Worm (Caenorhabditis elegans) whole organism, dauer: ENCODE measurements around the gene hgap-2.

Source experiments
- unc-62 ChIP-seq: sonication (generic microtip); optimal IDR thresholded peaks from 2 replicates; lab custom pipeline; 2017; ENCODE audit warnings: missing biosample characterization, missing genetic modification reagents, missing genetic modification characterization

hgap-2 gene

DNA sequence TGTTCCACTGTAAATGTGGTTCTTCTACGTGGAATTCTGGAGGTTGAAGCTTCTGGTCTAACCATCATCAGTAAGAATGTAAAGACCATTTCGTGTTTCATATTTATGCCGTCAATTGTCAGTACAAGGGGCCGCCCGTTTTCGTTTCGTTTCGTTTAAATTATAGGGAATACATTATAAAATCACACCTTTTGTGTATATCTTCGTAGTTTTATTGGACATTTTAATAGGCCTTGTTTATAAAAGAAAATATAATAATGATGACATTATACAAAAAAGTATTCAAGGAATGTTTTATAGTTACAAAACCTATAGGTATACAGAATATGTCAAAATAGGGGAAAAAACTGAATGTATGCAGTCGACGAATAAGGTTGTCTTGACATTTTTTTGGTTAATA, 19.0 kb upstream of the hgap-2 start, which contains the start of gene ceh-7:
Gene ceh-7 (minus strand): TSS at position 101 of the 400 bp plus-strand sequence.
- no peak for TF ChIP-seq unc-62 (GFP tag; lab: Kevin White, UChicago)

DNA sequence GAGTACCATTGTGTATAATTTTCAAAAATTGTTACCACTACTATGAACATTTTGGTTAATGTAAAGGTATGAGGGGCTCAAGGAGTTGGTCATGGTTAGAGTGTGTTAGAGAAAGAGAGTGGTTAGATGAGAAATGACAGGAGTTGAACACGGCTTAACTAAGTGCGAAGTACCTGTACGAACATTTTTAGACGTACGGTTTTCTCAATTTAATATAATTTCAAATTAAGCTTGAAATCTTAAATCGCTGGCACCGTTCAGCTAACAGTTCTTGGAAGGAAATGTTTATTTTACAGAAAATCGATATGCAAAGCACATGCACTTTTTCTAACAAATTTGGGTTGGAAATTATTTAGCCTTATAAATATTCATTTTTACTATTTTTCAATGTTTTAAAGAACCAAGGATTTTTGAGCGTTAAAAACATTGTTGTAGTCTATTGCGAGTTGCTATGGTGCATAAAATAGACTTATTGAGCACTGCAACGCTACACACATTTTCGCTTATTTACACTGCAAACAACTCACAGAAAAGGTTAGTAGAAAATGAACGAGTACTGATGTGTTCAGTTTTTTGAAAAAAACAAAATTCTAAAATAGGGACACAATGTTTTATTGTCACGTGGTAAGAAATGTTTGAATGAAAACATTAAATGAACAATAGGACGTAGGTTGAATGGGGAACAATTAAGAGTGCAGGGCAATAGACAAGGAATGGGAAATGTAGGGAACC, 17.1 kb upstream of the hgap-2 start, which contains the start of gene sphk-1:
Gene sphk-1 (minus strand): TSS at position 51 of the 732 bp plus-strand sequence.
- TF ChIP-seq unc-62 (GFP tag; lab: Kevin White, UChicago): no peak

DNA sequence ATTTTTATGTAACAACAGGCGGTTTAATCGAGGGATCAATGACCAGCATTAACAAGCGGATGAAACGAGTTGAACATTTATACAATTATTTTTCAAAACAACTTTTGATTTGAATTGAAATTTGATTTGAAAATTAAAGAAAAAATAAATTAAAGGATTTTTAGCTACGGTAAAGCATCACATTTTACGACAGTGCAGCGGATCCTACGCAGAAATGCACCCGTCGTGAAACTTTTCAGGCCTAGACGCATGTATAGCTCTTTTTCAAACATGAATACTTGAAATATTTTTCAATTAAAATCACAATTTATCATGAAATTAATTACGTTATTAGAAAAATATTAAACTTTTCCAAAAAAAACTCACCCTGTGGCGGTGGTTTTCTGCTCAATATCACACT, 16.3 kb upstream of the hgap-2 start:
- TF ChIP-seq unc-62 (GFP tag; lab: Kevin White, UChicago): no peak

DNA sequence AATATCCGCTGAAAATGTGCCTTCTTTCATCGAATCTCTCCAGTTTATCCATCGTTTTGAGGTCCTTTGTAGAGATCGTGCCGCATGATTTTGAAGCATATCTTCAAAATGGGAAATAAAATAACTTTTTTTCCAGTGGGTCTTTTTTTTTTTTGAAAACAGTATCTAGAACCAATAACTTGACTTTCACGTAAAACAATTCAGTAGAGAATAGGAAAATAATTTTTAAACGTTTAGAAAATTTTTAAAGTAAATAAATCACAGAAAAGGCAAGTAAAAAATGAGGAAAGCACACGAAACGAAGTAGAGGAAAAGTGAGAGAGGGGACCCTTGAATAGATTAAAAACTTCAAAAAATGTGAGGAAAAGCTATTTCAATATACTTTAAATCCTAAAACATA, 14.1 kb upstream of the hgap-2 start, which contains the start of gene chdh-1:
Gene chdh-1 (minus strand): TSS at position 101 of the 400 bp plus-strand sequence.
- no peak for TF ChIP-seq unc-62 (GFP tag; lab: Kevin White, UChicago)

DNA sequence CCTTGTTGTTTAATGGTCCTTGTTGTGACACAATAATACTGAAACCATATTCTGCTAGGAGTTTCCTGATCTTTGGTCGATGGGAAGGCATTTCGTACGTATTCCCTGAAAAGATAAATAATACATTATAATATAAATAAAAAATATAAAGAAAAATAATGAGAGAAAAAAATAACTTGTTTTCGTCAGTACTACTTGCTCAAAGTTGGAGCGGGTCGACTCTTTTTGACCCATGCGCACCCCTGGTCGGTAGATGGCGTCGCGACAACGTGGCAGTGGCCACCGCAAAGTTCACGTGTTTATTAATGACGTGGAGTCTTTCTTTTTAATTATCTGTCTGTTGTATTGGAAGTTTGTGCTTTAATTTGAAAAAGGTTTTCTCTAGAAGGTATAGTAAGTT, 11.1 kb upstream of the hgap-2 start, which contains the start of gene C34C6.10:
Gene C34C6.10 (minus strand): TSS at position 101 of the 400 bp plus-strand sequence.
- no peak for TF ChIP-seq unc-62 (GFP tag; lab: Kevin White, UChicago)

DNA sequence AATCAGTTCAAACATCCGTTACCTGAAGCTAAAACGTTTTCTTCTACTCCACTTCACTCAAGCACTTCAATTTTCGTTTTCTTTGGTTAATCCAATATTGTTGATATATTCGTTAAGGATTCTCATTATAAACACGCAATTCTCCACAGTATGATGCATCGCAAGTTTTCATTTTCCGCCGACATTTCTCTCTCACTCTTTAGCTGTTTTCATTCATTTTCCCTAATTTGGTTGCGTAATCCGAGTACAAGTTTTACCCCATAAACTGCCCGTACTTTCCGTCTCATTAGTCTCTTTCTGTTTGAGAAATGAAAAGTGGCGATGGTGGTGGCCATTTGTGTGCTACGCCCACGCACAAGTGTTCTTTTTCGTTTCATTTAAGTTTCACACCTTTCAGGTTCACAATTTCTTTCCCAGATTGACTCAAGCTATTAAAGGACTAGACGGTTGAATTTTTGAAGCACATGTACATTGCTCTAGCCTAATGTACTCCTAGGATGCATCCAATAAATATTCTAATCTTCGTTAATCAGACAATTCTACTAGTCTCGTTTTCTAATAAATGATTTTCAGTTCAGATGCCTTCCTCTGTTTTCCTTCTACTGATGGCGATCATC, 6.7 kb upstream of the hgap-2 start, which contains the start of gene C34C6.3:
Gene C34C6.3 (plus strand): TSS at position 567 of the 617 bp plus-strand sequence.
- TF ChIP-seq unc-62 (GFP tag; lab: Kevin White, UChicago): no peak

DNA sequence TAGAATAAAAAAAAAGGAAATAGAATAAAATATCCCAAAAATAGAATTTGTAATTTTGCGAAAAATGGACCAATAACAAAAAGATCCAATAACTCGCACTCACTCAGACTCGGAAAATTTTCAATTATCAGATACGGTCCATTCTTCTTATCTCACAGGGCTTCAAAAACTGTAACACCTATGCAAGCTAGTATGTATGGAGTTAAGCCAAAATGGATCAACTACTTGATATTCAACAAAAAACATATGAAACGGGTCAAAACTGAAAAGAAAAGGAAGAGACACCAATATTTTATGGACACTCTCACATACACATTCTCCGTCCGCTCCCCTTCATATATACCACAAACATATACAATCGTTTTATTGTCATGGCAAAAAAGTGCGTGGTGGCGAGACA, 899 bp upstream of the hgap-2 start, which contains the start of gene C34C6.9:
Gene C34C6.9 (plus strand): TSS at position 301 of the 400 bp plus-strand sequence.
- no peak for TF ChIP-seq unc-62 (GFP tag; lab: Kevin White, UChicago)

DNA sequence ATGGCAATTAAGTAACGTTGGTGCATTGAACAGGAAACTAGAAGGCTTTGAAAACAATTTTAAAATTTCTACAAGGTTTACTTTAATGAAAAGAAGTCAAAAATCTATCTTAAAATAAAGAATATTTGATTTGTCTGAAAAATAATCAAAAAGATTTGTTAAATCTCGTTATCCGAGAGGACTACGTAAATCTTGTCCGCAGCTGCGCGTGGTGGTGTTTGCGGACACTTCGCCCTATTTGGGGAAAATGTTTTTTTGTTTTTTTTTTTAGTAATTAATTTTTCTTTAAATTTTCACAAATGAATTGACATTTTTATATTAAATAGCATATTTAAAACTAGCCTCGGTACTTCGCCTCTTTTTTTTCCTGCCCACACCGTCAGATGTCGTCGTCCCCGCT, 791 bp downstream of the hgap-2 start:
- TF ChIP-seq unc-62 (GFP tag; lab: Kevin White, UChicago): no peak

DNA sequence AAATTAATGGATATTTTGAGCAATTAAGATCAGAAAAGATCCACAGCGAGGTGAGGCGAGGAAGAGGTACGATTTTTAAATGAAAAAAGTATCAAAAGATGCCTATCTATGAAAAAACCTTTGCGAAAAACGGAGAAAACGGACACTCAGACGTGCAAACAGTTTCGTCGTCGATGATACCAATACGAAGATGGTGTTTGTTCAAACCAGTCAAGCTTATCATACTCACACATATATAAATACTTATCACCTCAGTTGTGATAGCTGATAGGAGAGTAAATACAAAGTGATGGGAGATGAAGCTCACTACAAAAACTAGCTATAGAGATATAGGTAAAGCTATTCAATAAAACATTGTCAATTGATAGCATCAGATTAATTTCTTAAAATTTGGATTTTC, 4.9 kb downstream of the hgap-2 start:
- no peak for TF ChIP-seq unc-62 (GFP tag; lab: Kevin White, UChicago)

DNA sequence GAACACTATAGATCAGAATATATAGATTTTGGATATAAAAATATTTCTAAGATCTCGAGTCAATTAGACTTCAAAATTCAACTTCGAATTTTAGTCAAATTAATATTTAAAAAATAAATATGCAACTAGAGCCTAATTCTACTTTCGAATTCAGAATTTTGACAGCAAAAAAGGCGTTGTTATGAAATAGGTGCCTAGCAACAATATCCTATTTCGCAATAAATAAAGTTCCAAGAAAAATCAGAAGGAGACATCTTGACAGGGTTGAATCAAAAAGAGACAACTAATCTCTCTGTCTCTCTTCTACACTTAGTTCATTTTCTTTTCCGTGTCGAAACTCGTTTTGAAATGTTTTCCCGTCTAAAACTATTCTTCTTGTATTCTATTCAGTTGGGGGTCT, 9.4 kb downstream of the hgap-2 start:
- no peak for TF ChIP-seq unc-62 (GFP tag; lab: Kevin White, UChicago)

DNA sequence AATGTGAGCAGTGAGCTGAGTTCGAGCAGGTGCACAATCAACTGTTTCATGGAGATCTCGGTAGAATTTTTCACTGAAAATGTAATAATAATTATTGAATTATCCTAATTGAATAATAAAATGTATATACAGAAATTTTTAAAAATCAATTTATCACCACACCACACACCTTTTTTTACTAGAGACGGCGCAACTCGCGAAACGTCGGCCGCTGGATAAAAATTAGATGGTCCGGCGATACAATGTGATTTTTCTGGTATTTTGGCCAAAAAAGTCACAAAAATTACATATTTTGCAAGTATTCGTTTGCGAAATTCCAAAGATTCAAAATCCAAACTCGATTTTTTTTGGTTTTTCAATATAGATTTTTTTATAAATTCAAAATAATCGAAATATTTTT, 13.9 kb downstream of the hgap-2 start:
- TF ChIP-seq unc-62 (GFP tag; lab: Kevin White, UChicago): no peak

DNA sequence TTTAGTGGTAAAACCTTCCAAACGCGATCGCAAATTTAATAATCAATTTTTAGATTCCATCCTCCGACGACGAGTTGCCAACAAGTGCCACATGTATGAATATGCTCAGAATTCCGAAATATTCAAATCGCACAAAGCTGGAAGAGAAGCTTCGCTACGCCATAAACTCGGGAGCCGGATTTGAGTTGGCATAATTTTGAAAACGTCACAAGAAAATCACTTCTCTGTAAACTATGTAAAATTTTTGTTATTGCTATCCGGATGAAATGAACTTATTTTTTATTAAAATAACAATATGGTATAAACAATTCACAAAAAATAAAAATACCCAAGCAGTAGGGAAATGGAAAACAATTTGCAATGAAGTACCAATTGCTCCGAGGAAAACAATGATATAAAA, 15.9 kb downstream of the hgap-2 start:
- TF ChIP-seq unc-62 (GFP tag; lab: Kevin White, UChicago): no peak

DNA sequence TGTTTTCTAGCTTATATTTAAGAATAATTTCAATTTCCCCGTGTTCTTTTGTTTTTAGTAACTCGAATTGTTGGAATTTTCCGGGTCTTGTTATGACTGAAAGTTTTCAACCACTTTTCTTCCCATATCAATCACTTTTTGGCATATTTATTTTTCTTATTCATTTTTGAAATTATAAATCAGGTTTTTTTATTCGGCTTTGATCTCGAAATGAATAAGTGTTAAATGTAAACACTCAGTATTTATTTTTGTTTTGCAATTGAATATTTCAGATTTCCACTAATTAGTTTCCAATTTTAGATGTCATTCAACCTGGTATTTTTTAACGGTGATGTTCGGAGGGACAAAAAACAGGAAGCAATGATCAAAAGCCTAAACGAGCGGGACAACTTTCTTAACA, 20.2 kb downstream of the hgap-2 start, which contains the start of gene etc-1:
Gene etc-1 (plus strand): TSS at position 301 of the 400 bp plus-strand sequence.
- TF ChIP-seq unc-62 (GFP tag; lab: Kevin White, UChicago): no peak

DNA sequence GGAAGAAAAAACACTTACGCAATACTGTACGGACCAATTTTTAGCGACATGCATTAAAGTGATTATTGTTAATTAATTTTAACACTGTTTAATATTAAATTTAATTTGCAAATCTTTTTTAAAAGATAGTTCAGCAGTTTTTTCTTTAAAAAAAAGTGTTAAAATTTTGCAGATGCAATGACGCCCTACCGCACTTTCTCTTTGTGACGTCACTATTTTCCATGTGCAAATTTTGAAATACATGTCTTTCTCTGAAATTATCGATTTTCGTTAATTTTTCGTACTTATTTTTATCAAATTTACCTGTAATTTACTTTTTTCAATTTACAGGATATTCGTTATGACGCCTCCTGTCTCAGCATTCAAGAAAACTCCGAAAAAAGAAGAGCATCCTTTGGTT, 23.2 kb downstream of the hgap-2 start, which contains the start of the genes piga-1 and eif-2Bepsilon:
Gene piga-1 (minus strand): TSS at position 174 of the 400 bp plus-strand sequence.
Gene eif-2Bepsilon (plus strand): TSS at position 331 of the 400 bp plus-strand sequence.
- no peak for TF ChIP-seq unc-62 (GFP tag; lab: Kevin White, UChicago)

DNA sequence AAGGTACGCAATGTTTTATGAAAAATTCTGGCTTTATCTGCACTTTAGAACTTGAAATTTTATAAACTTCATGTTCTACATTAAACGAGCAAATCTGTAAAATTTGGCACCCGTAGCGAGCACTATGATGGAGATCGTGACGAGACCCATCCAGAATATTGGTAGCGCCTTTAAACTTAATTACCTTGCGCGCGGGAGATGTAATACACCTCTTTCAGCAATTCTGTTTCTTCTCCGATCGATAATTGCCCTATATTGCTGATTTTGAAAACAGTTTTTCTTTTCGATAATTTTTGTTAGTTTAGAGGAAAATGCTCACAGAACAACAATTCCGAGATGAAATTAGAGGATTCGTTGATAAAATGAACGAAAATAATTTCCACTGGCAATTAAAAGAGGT, 25.9 kb downstream of the hgap-2 start, which contains the start of gene atg-10:
Gene atg-10 (plus strand): TSS at position 301 of the 400 bp plus-strand sequence.
- no peak for TF ChIP-seq unc-62 (GFP tag; lab: Kevin White, UChicago)

DNA sequence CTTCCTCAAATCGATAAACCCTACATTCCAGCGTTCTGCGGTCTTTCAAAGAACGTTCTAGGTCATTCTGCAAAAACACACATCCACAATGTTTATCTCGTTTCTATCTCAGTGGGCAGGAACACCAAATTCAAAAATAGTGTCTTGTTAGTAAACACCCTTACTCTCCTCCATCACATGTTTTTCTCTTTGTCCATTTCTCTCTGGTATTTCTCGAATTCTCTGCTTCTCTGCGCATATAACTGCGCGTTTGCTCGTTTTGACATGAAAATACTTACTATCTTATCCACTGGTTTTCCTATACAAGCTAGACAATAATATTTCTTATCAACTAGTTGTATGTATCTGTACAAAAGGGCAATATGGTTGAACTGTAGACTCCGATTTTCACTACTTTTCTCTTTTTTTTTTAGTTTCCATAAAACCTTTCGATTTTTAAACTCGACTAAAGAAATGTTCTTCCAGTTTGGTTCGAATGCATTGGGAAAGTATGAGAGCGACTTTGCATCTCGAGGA, 34.0 kb downstream of the hgap-2 start, which contains the start of gene pyr-1:
Gene pyr-1 (plus strand): TSS at position 466 of the 516 bp plus-strand sequence.
- TF ChIP-seq unc-62 (GFP tag; lab: Kevin White, UChicago): no peak
